Worm (Caenorhabditis elegans) whole organism, L3 larva: Measurements from ENCODE around the gene tat-6.
"Not testable (repeated sequence)": the region's sequence is repeated elsewhere in the genome, so short reads cannot be mapped to it uniquely, and the experiment has no call there.

Experiments
- R02D3.7 ChIP-seq: fragments of 150-350 bp; optimal IDR thresholded peaks from 2 replicates; lab custom pipeline; 2014; ENCODE audit warnings: missing biosample characterization, missing genetic modification characterization
- ZK546.5 ChIP-seq: sonication (generic microtip); optimal IDR thresholded peaks from 2 replicates; lab custom pipeline; 2017; ENCODE audit warnings: missing biosample characterization, missing genetic modification characterization
- aly-2 ChIP-seq: fragments of 150-350 bp; optimal IDR thresholded peaks from 2 replicates; lab custom pipeline; 2014; ENCODE audit warnings: missing biosample characterization, missing genetic modification characterization
- ceh-16 ChIP-seq: sonication (generic microtip); optimal IDR thresholded peaks from 2 replicates; lab custom pipeline; 2017; ENCODE audit warnings: missing biosample characterization, missing genetic modification characterization
- ceh-82 ChIP-seq: fragments of 150-350 bp; optimal IDR thresholded peaks from 2 replicates; lab custom pipeline; 2014; ENCODE audit warnings: missing biosample characterization, missing genetic modification characterization
- ceh-9 ChIP-seq: sonication (generic microtip); optimal IDR thresholded peaks from 2 replicates; lab custom pipeline; 2018; ENCODE audit warnings: missing biosample characterization, missing genetic modification characterization
- daf-12 ChIP-seq: fragments of 150-350 bp; optimal IDR thresholded peaks from 2 replicates; lab custom pipeline; 2014; ENCODE audit warnings: missing biosample characterization, missing genetic modification reagents, missing genetic modification characterization
- egl-27 ChIP-seq: sonication (generic microtip); optimal IDR thresholded peaks from 4 replicates; lab custom pipeline; 2017; ENCODE audit warnings: missing biosample characterization, missing genetic modification reagents, missing genetic modification characterization
- egl-5 ChIP-seq: fragments of 150-350 bp; optimal IDR thresholded peaks from 2 replicates; lab custom pipeline; 2017; ENCODE audit warnings: missing biosample characterization, missing genetic modification reagents, missing genetic modification characterization, inconsistent platforms
- elt-1 ChIP-seq: fragments of 150-350 bp; optimal IDR thresholded peaks from 2 replicates; lab custom pipeline; 2014; ENCODE audit warnings: missing biosample characterization, missing genetic modification characterization
- elt-2 ChIP-seq: sonication (generic microtip); optimal IDR thresholded peaks from 2 replicates; lab custom pipeline; 2016; ENCODE audit warnings: missing genetic modification reagents, mild to moderate bottlenecking, missing genetic modification characterization, missing compliant biosample characterization
- fkh-10 ChIP-seq: sonication (generic microtip); optimal IDR thresholded peaks from 2 replicates; lab custom pipeline; 2017; ENCODE audit warnings: missing biosample characterization, missing genetic modification reagents, missing genetic modification characterization
- fkh-2 ChIP-seq: fragments of 150-350 bp; optimal IDR thresholded peaks from 2 replicates; lab custom pipeline; 2014; ENCODE audit warnings: missing biosample characterization, missing genetic modification reagents, missing genetic modification characterization
- fos-1 ChIP-seq: fragments of 150-350 bp; optimal IDR thresholded peaks from 2 replicates; lab custom pipeline; 2014; ENCODE audit warnings: missing biosample characterization, missing genetic modification characterization
- hmg-11 ChIP-seq: sonication (generic microtip); optimal IDR thresholded peaks from 2 replicates; lab custom pipeline; 2016; ENCODE audit warnings: missing genetic modification characterization, missing compliant biosample characterization
- jun-1 ChIP-seq: fragments of 150-350 bp; optimal IDR thresholded peaks from 2 replicates; lab custom pipeline; 2014; ENCODE audit warnings: missing biosample characterization, missing genetic modification reagents, missing genetic modification characterization
- lin-15B ChIP-seq: fragments of 150-350 bp; optimal IDR thresholded peaks from 2 replicates; lab custom pipeline; 2014; ENCODE audit warnings: missing biosample characterization, missing genetic modification characterization
- lin-39 ChIP-seq: fragments of 150-350 bp; optimal IDR thresholded peaks from 2 replicates; lab custom pipeline; 2018; ENCODE audit warnings: missing biosample characterization, missing genetic modification reagents, missing genetic modification characterization
- lsy-12 ChIP-seq: sonication (generic microtip); optimal IDR thresholded peaks from 2 replicates; lab custom pipeline; 2016; ENCODE audit warnings: mild to moderate bottlenecking, missing genetic modification characterization, missing compliant biosample characterization
- mdl-1 ChIP-seq: fragments of 150-350 bp; optimal IDR thresholded peaks from 2 replicates; lab custom pipeline; 2014; ENCODE audit warnings: missing biosample characterization, missing genetic modification characterization
- nfya-1 ChIP-seq: sonication (generic microtip); optimal IDR thresholded peaks from 2 replicates; lab custom pipeline; 2017; ENCODE audit warnings: missing genetic modification characterization, mild to moderate bottlenecking, missing compliant biosample characterization, antibody characterized with exemption, moderate library complexity; ENCODE audit not compliant: insufficient read depth
- nhr-11 ChIP-seq: fragments of 150-350 bp; optimal IDR thresholded peaks from 2 replicates; lab custom pipeline; 2014; ENCODE audit warnings: missing biosample characterization, missing genetic modification characterization
- nhr-12 ChIP-seq: fragments of 150-350 bp; optimal IDR thresholded peaks from 2 replicates; lab custom pipeline; 2014; ENCODE audit warnings: missing biosample characterization, missing genetic modification characterization
- nhr-23 ChIP-seq: fragments of 150-350 bp; optimal IDR thresholded peaks from 2 replicates; lab custom pipeline; 2014; ENCODE audit warnings: missing biosample characterization, missing genetic modification reagents, missing genetic modification characterization
- nhr-237 ChIP-seq: fragments of 150-350 bp; optimal IDR thresholded peaks from 2 replicates; lab custom pipeline; 2014; ENCODE audit warnings: missing biosample characterization, missing genetic modification characterization
- nhr-25 ChIP-seq: sonication (generic microtip); optimal IDR thresholded peaks from 2 replicates; lab custom pipeline; 2017; ENCODE audit warnings: missing biosample characterization, missing genetic modification characterization
- nhr-28 ChIP-seq: fragments of 150-350 bp; optimal IDR thresholded peaks from 2 replicates; lab custom pipeline; 2014; ENCODE audit warnings: missing biosample characterization, missing genetic modification characterization
- nhr-43 ChIP-seq: sonication (generic microtip); optimal IDR thresholded peaks from 2 replicates; lab custom pipeline; 2016; ENCODE audit warnings: mild to moderate bottlenecking, missing genetic modification characterization, missing compliant biosample characterization; ENCODE audit not compliant: poor library complexity, severe bottlenecking
- nhr-67 ChIP-seq: fragments of 150-350 bp; optimal IDR thresholded peaks from 2 replicates; lab custom pipeline; 2014; ENCODE audit warnings: missing biosample characterization, missing genetic modification characterization
- nhr-76 ChIP-seq: fragments of 150-350 bp; sonication (generic microtip); optimal IDR thresholded peaks from 5 replicates; lab custom pipeline; 2014; ENCODE audit warnings: missing biosample characterization, missing genetic modification characterization
- nhr-77 ChIP-seq: fragments of 150-350 bp; optimal IDR thresholded peaks from 2 replicates; lab custom pipeline; 2014; ENCODE audit warnings: missing biosample characterization, missing genetic modification characterization
- sea-2 ChIP-seq: fragments of 150-350 bp; sonication (generic microtip); optimal IDR thresholded peaks from 4 replicates; lab custom pipeline; 2014; ENCODE audit warnings: missing biosample characterization, missing genetic modification reagents, missing genetic modification characterization
- snpc-4 ChIP-seq: fragments of 150-350 bp; optimal IDR thresholded peaks from 2 replicates; lab custom pipeline; 2014; ENCODE audit warnings: missing biosample characterization, missing genetic modification characterization
- unc-62 ChIP-seq: fragments of 150-350 bp; sonication (generic microtip); optimal IDR thresholded peaks from 4 replicates; lab custom pipeline; 2014; ENCODE audit warnings: missing biosample characterization, missing genetic modification reagents, missing genetic modification characterization
- zag-1 ChIP-seq: fragments of 150-350 bp; optimal IDR thresholded peaks from 2 replicates; lab custom pipeline; 2014; ENCODE audit warnings: missing biosample characterization, missing genetic modification characterization
- ztf-11 ChIP-seq: fragments of 150-350 bp; optimal IDR thresholded peaks from 2 replicates; lab custom pipeline; 2014; ENCODE audit warnings: missing biosample characterization, missing genetic modification characterization
- ztf-4 ChIP-seq: fragments of 150-350 bp; optimal IDR thresholded peaks from 2 replicates; lab custom pipeline; 2014; ENCODE audit warnings: missing biosample characterization, missing genetic modification characterization

Gene tat-6

DNA sequence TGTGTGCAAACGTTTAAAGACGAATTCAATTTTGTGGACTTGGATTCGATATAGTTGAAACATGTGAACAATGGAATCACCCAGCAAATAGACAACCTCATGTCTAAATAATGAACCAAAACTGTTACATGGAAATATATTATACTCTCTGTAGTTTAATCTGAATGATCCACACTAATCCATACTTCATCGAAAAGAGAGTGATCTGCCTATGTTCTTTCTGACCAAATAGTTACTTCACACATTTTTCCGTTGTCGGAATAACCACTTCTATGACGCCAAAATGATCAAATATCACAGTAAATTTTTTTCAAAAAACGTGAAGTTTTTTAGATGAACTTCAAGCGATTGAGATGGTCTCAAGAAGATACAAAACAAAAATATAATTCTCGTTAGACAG is 26.9 kb upstream of the tat-6 start, which contains the start of gene Y73C8C.4:
TSS of gene Y73C8C.4 (minus strand) at position 101 of the 400 bp plus-strand sequence.
- TF ChIP-seq nfya-1 (tag; lab: Kevin White, UChicago); zag-1 (tag; lab: Kevin White, UChicago); jun-1: not testable (repeated sequence)

DNA sequence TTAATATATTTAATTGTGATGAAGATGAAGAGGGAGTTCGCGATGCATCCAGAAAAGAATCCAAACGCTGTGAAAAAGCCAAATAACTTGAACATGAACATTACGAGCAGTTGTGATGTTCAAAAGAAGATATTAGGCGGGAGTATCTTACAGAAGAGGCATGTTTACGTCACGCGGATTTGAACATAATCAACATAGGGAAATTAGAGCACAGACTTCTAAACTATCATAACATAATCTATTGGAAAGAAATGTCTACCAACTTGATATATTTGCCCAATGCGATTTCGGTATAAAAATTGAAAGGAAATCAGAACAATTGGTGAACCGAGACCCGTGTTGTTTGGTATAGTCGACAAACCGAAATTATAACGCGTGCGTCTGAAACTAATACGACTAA is 24.8 kb upstream of the tat-6 start, which contains the start of gene str-66:
TSS of gene str-66 (minus strand) at position 101 of the 400 bp plus-strand sequence.
- TF ChIP-seq hmg-11 (tag; lab: Kevin White, UChicago) (no peak), nhr-43 (no peak), nhr-12 (tag; lab: Kevin White, UChicago) (no peak), nhr-23 (tag; lab: Kevin White, UChicago) (no peak), fkh-2 (tag; lab: Kevin White, UChicago) (no peak), elt-1 (no peak), fkh-10 (GFP tag; lab: Kevin White, UChicago) (no peak), zag-1 (tag; lab: Kevin White, UChicago) (no peak), ceh-16 (no peak)
- TF ChIP-seq, all 47 proteins: peak for 0

DNA sequence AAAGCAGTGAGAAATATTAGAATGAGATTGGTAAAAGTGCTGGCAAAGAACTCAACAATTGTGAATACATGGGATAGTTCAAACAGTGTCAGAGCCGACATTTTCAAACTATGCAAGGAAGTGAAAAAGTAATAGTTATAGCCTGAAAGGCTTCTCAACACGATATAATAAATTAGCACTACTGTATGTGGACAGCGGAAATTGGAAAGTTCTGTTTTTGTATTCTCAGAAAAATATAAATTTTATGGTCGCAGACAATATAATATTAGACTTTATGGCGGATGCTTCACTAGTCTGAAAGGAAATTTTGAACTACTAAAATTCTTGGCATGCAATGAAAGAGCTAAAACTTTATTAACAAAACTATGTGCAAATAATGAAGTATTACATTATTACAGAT is 23.1 kb upstream of the tat-6 start, which contains the start of gene str-69:
TSS of gene str-69 (minus strand) at position 101 of the 400 bp plus-strand sequence.
- TF ChIP-seq zag-1 (tag; lab: Kevin White, UChicago) (no peak), nhr-11 (tag; lab: Kevin White, UChicago) (no peak), ceh-9 (tag; lab: Kevin White, UChicago) (no peak), elt-2 (no peak), R02D3.7 (tag; lab: Kevin White, UChicago) (no peak), nhr-67 (no peak), daf-12 (tag; lab: Kevin White, UChicago) (no peak), nhr-76 (no peak), ceh-16 (no peak), egl-5 (tag; lab: Kevin White, UChicago) (no peak), fos-1 (tag; lab: Kevin White, UChicago) (no peak), lin-15B (tag; lab: Kevin White, UChicago) (no peak), egl-27 (no peak), sea-2 (GFP tag; lab: Kevin White, UChicago) (no peak), ztf-4 (no peak), fkh-10 (GFP tag; lab: Kevin White, UChicago) (no peak), ztf-11 (no peak), unc-62 (no peak), lsy-12 (tag; lab: Kevin White, UChicago) (no peak)
- TF ChIP-seq, all 47 proteins: peak for 0

ce11 chrV:3106785-3107184 is 22.1 kb upstream of the tat-6 start:
- no peak for TF ChIP-seq mdl-1
- no peak for TF ChIP-seq lin-15B (tag; lab: Kevin White, UChicago)
- no peak for TF ChIP-seq nhr-12 (tag; lab: Kevin White, UChicago)
- TF ChIP-seq unc-62, result no peak
- no peak for TF ChIP-seq R02D3.7 (tag; lab: Kevin White, UChicago)
- no peak for TF ChIP-seq nhr-77
- no peak for TF ChIP-seq ceh-82

- no peak for TF ChIP-seq daf-12 (tag; lab: Kevin White, UChicago)
- no peak for TF ChIP-seq nhr-11 (tag; lab: Kevin White, UChicago)
- no peak for TF ChIP-seq nhr-28 (tag; lab: Kevin White, UChicago)
- TF ChIP-seq nhr-237 (tag; lab: Kevin White, UChicago), result no peak
- no peak for TF ChIP-seq lin-39 (tag; lab: Kevin White, UChicago)
- TF ChIP-seq aly-2 (tag; lab: Kevin White, UChicago), result no peak
- no peak for TF ChIP-seq jun-1
- no peak for TF ChIP-seq ZK546.5 (tag; lab: Kevin White, UChicago)
- TF ChIP-seq snpc-4, result no peak
- TF ChIP-seq zag-1 (tag; lab: Kevin White, UChicago), result no peak
- TF ChIP-seq egl-27, result no peak
- no peak for TF ChIP-seq nhr-25 (tag; lab: Kevin White, UChicago)
- no peak for TF ChIP-seq fkh-2 (tag; lab: Kevin White, UChicago)
- TF ChIP-seq nhr-76, result no peak
- no peak for TF ChIP-seq R02D3.7 (tag; lab: Kevin White, UChicago)
- no peak for TF ChIP-seq nhr-12 (tag; lab: Kevin White, UChicago)
- no peak for TF ChIP-seq fkh-10 (GFP tag; lab: Kevin White, UChicago)
- TF ChIP-seq nhr-43, result no peak
Measured at ce11 chrV:3107450-3107849, 21.5 kb upstream of the tat-6 start, which contains the start of gene str-68. Gene str-68 (minus strand): TSS chrV:3107550.
